Worm (Caenorhabditis elegans) whole organism, L4/young adult: ENCODE results near the gene C17C3.6.

ENCODE experiments used
- dao-5 ChIP-seq: sonication (generic microtip); optimal IDR thresholded peaks from 2 replicates; lab custom pipeline; 2016; ENCODE audit warnings: missing genotype, missing genetic modification characterization, moderate library complexity, missing compliant biosample characterization
- him-1 ChIP-seq: sonication (generic microtip); optimal IDR thresholded peaks from 2 replicates; lab custom pipeline; 2016; ENCODE audit warnings: missing genotype, missing genetic modification reagents, missing genetic modification characterization, missing compliant biosample characterization

- TF ChIP-seq him-1 (no peak), dao-5 (tag; lab: Kevin White, UChicago) (no peak)
Measured at ce11 chrII:5572082-5572746, 22.4 kb downstream of the C17C3.6 start.
